Fruit fly (Drosophila melanogaster) whole organism, embryonic: ENCODE measurements around the gene CG13012.

Experiments used
- Atf-2 ChIP-seq: fragments of 200-800 bp; sonication (Bioruptor generic); optimal IDR thresholded peaks from 2 replicates; lab custom pipeline; 2016; ENCODE audit warnings: missing biosample characterization, missing genetic modification characterization
- Awh ChIP-seq: fragments of 200-800 bp; sonication (Bioruptor generic); IDR thresholded peaks from 2 replicates; pipeline ENCODE4, ENCODE4 v1.3.6; 2022; ENCODE audit warnings: missing biosample characterization, missing genetic modification characterization
- CG11247 ChIP-seq: fragments of 200-800 bp; sonication (Bioruptor generic); IDR thresholded peaks from 2 replicates; pipeline ENCODE4 v1.3.6; 2022; ENCODE audit warnings: missing biosample characterization, missing genetic modification characterization
- CG12104 ChIP-seq: fragments of 200-800 bp; sonication (Bioruptor generic); optimal IDR thresholded peaks from 3 replicates; lab custom pipeline; 2016; ENCODE audit warnings: missing biosample characterization, missing genetic modification characterization
- CG17186 ChIP-seq: fragments of 200-800 bp; sonication (Bioruptor generic); optimal IDR thresholded peaks from 3 replicates; lab custom pipeline; 2017; ENCODE audit warnings: missing biosample characterization, missing genetic modification reagents, missing genetic modification characterization
- CG2116 ChIP-seq: fragments of 200-800 bp; sonication (Bioruptor generic); optimal IDR thresholded peaks from 3 replicates; lab custom pipeline; 2018; ENCODE audit warnings: missing biosample characterization, mild to moderate bottlenecking, missing genetic modification characterization
- CG2712 ChIP-seq: fragments of 200-800 bp; optimal IDR thresholded peaks from 3 replicates; lab custom pipeline; 2019; ENCODE audit warnings: missing biosample characterization, mild to moderate bottlenecking, missing genetic modification characterization, moderate library complexity
- CG2875 ChIP-seq: fragments of 200-800 bp; sonication (Bioruptor generic); optimal IDR thresholded peaks from 2 replicates; lab custom pipeline; 2017; ENCODE audit warnings: missing biosample characterization, mild to moderate bottlenecking, missing genetic modification characterization, missing genetic modification reagents
- CG5245 ChIP-seq: fragments of 200-800 bp; sonication (Bioruptor generic); optimal IDR thresholded peaks from 3 replicates; lab custom pipeline; 2016; ENCODE audit warnings: missing biosample characterization, missing genetic modification characterization
- CG6272 ChIP-seq: fragments of 200-800 bp; sonication (Bioruptor generic); IDR thresholded peaks from 2 replicates; pipeline ENCODE4 v1.3.6; 2022; ENCODE audit warnings: missing biosample characterization, missing genetic modification characterization
- CG7745 ChIP-seq: fragments of 200-800 bp; sonication (Bioruptor generic); optimal IDR thresholded peaks from 2 replicates; lab custom pipeline; 2018; ENCODE audit warnings: missing biosample characterization, mild to moderate bottlenecking, missing genetic modification characterization, moderate library complexity
- CG7928 ChIP-seq: fragments of 200-800 bp; sonication (Bioruptor generic); optimal IDR thresholded peaks from 2 replicates; lab custom pipeline; 2017; ENCODE audit warnings: missing biosample characterization, mild to moderate bottlenecking, missing genetic modification characterization
- CHES-1-like ChIP-seq: fragments of 200-800 bp; sonication (Bioruptor generic); optimal IDR thresholded peaks from 2 replicates; lab custom pipeline; 2016; ENCODE audit warnings: missing biosample characterization, missing genetic modification characterization
- Dfd ChIP-seq, 2 experiments: fragments of >200 bp; optimal IDR thresholded peaks; 2 replicates each; lab custom pipeline; 2017; ENCODE audit warnings: missing biosample characterization in 2 of 2, missing genetic modification characterization in 2 of 2
- Dip2 ChIP-seq: fragments of 200-800 bp; sonication (Bioruptor generic); IDR thresholded peaks from 2 replicates; pipeline ENCODE4 v1.3.6; 2022; ENCODE audit warnings: missing biosample characterization, missing genetic modification characterization
- Dp ChIP-seq: fragments of 200-800 bp; sonication (Bioruptor generic); optimal IDR thresholded peaks from 2 replicates; lab custom pipeline; 2018; ENCODE audit warnings: missing biosample characterization, mild to moderate bottlenecking, missing genetic modification characterization, moderate library complexity
- Dref ChIP-seq: fragments of 200-800 bp; sonication (Bioruptor generic); IDR thresholded peaks from 2 replicates; pipeline ENCODE4 v1.3.6; 2022; ENCODE audit warnings: missing biosample characterization, missing genetic modification characterization
- Drgx ChIP-seq: fragments of 200-800 bp; sonication (Bioruptor generic); IDR thresholded peaks from 2 replicates; pipeline ENCODE4 v1.3.6; 2022; ENCODE audit warnings: missing biosample characterization, missing genetic modification characterization
- Ets65A ChIP-seq: fragments of 200-800 bp; sonication (Bioruptor generic); peaks from one replicate; lab custom pipeline; 2016; ENCODE audit warnings: missing biosample characterization, missing genetic modification characterization
- Fer3 ChIP-seq: fragments of 200-800 bp; sonication (Bioruptor generic); optimal IDR thresholded peaks from 2 replicates; lab custom pipeline; 2018; ENCODE audit warnings: missing biosample characterization, mild to moderate bottlenecking, missing genetic modification characterization, moderate library complexity
- HHEX ChIP-seq: fragments of 200-800 bp; sonication (Bioruptor generic); optimal IDR thresholded peaks from 3 replicates; lab custom pipeline; 2017; ENCODE audit warnings: missing biosample characterization, mild to moderate bottlenecking, missing genetic modification characterization, missing genetic modification reagents
- Mad ChIP-seq: fragments of 200-800 bp; sonication (Bioruptor generic); optimal IDR thresholded peaks from 2 replicates; lab custom pipeline; 2016; ENCODE audit warnings: missing biosample characterization, missing genetic modification characterization
- Max ChIP-seq: fragments of 200-800 bp; sonication (Bioruptor generic); optimal IDR thresholded peaks from 2 replicates; lab custom pipeline; 2016; ENCODE audit warnings: missing biosample characterization, mild to moderate bottlenecking, missing genetic modification characterization
- Myb ChIP-seq: fragments of 200-800 bp; sonication (Bioruptor generic); optimal IDR thresholded peaks from 2 replicates; lab custom pipeline; 2016; ENCODE audit warnings: missing biosample characterization, missing genetic modification characterization
- Oaz ChIP-seq: fragments of 200-800 bp; sonication (Bioruptor generic); IDR thresholded peaks from 2 replicates; pipeline ENCODE4 v1.3.6; 2022; ENCODE audit warnings: missing biosample characterization, missing genetic modification characterization
- Optix ChIP-seq: fragments of 200-800 bp; sonication (Bioruptor generic); IDR thresholded peaks from 3 replicates; pipeline ENCODE4 v1.3.6; 2022; ENCODE audit warnings: missing biosample characterization, missing genetic modification characterization
- Ssrp ChIP-seq: fragments of 200-800 bp; sonication (Bioruptor generic); optimal IDR thresholded peaks from 2 replicates; lab custom pipeline; 2018; ENCODE audit warnings: missing biosample characterization, mild to moderate bottlenecking, missing genetic modification characterization, moderate library complexity
- Xrp1 ChIP-seq: fragments of 200-800 bp; sonication (Bioruptor generic); IDR thresholded peaks from 2 replicates; pipeline ENCODE4 v1.3.6; 2022; ENCODE audit warnings: missing biosample characterization, missing genetic modification characterization
- bcd ChIP-seq: fragments of 200-800 bp; sonication (Bioruptor generic); optimal IDR thresholded peaks from 2 replicates; lab custom pipeline; 2017; ENCODE audit warnings: missing biosample characterization, mild to moderate bottlenecking, missing genetic modification characterization
- br ChIP-seq: fragments of >200 bp; optimal IDR thresholded peaks from 2 replicates; lab custom pipeline; 2017
- cg ChIP-seq: fragments of 200-800 bp; sonication (Bioruptor generic); optimal IDR thresholded peaks from 3 replicates; lab custom pipeline; 2019; ENCODE audit warnings: missing biosample characterization, mild to moderate bottlenecking, missing genetic modification characterization, moderate library complexity
- chn ChIP-seq: fragments of 200-800 bp; sonication (Bioruptor generic); optimal IDR thresholded peaks from 2 replicates; lab custom pipeline; 2016; ENCODE audit warnings: missing biosample characterization, missing genetic modification characterization
- danr ChIP-seq: fragments of 200-800 bp; sonication (Bioruptor generic); IDR thresholded peaks from 2 replicates; pipeline ENCODE4 v1.3.6; 2022; ENCODE audit warnings: missing biosample characterization, missing genetic modification characterization
- esg ChIP-seq: fragments of 200-800 bp; sonication (Bioruptor generic); conservative IDR thresholded peaks from 2 replicates; pipeline ENCODE4 v1.3.6; 2022; ENCODE audit warnings: missing biosample characterization, missing genetic modification characterization
- eve ChIP-seq, 2 experiments: fragments of >200 bp; optimal IDR thresholded peaks; 2 replicates each; lab custom pipeline; 2017; ENCODE audit warnings: missing biosample characterization in 2 of 2, missing genetic modification characterization in 2 of 2
- gfzf ChIP-seq: fragments of 200-800 bp; sonication (Bioruptor generic); optimal IDR thresholded peaks from 2 replicates; lab custom pipeline; 2016; ENCODE audit warnings: missing biosample characterization, mild to moderate bottlenecking, missing genetic modification characterization, moderate library complexity
- gt ChIP-seq: fragments of 200-800 bp; sonication (Bioruptor generic); IDR thresholded peaks from 2 replicates; pipeline ENCODE4 v1.3.6; 2022; ENCODE audit warnings: missing biosample characterization, missing genetic modification characterization
- kah ChIP-seq: fragments of 200-800 bp; sonication (Bioruptor generic); optimal IDR thresholded peaks from 2 replicates; lab custom pipeline; 2018; ENCODE audit warnings: missing biosample characterization, mild to moderate bottlenecking, missing genetic modification characterization
- ken ChIP-seq: fragments of 200-800 bp; sonication (Bioruptor generic); IDR thresholded peaks from 3 replicates; pipeline ENCODE4 v1.3.6; 2022; ENCODE audit warnings: missing biosample characterization, missing genetic modification characterization
- luna ChIP-seq: fragments of 200-800 bp; sonication (Bioruptor generic); optimal IDR thresholded peaks from 2 replicates; lab custom pipeline; 2016; ENCODE audit warnings: missing biosample characterization, missing genetic modification characterization
- nom ChIP-seq: fragments of 200-800 bp; sonication (Bioruptor generic); optimal IDR thresholded peaks from 2 replicates; lab custom pipeline; 2017; ENCODE audit warnings: missing biosample characterization, missing genetic modification characterization, mild to moderate bottlenecking, moderate library complexity, missing genetic modification reagents
- pho ChIP-seq: fragments of 200-800 bp; sonication (Bioruptor generic); optimal IDR thresholded peaks from 2 replicates; lab custom pipeline; 2016; ENCODE audit warnings: missing biosample characterization, missing genetic modification characterization
- rib ChIP-seq: fragments of 200-800 bp; sonication (Bioruptor generic); IDR thresholded peaks from 2 replicates; pipeline ENCODE4 v1.3.6; 2022; ENCODE audit warnings: missing biosample characterization, missing genetic modification characterization
- sob ChIP-seq: fragments of 200-800 bp; sonication (Bioruptor generic); IDR thresholded peaks from 2 replicates; pipeline ENCODE4 v1.3.6; 2022; ENCODE audit warnings: missing biosample characterization, missing genetic modification characterization
- ssp ChIP-seq: fragments of 200-800 bp; sonication (Bioruptor generic); IDR thresholded peaks from 2 replicates; pipeline ENCODE4 v1.3.6; 2022; ENCODE audit warnings: missing biosample characterization, missing genetic modification characterization
- ttk ChIP-seq: fragments of 200-800 bp; sonication (Bioruptor generic); IDR thresholded peaks from 2 replicates; pipeline ENCODE4 v2.1.2; 2022; ENCODE audit warnings: missing biosample characterization, missing genetic modification characterization
- vfl ChIP-seq: fragments of 200-800 bp; sonication (Bioruptor generic); optimal IDR thresholded peaks from 2 replicates; lab custom pipeline; 2016; ENCODE audit warnings: missing biosample characterization, missing genetic modification characterization
- wor ChIP-seq: fragments of 200-800 bp; sonication (Bioruptor generic); IDR thresholded peaks from 2 replicates; pipeline ENCODE4 v1.3.6; 2022; ENCODE audit warnings: missing biosample characterization, missing genetic modification characterization

CG13012 gene

DNA sequence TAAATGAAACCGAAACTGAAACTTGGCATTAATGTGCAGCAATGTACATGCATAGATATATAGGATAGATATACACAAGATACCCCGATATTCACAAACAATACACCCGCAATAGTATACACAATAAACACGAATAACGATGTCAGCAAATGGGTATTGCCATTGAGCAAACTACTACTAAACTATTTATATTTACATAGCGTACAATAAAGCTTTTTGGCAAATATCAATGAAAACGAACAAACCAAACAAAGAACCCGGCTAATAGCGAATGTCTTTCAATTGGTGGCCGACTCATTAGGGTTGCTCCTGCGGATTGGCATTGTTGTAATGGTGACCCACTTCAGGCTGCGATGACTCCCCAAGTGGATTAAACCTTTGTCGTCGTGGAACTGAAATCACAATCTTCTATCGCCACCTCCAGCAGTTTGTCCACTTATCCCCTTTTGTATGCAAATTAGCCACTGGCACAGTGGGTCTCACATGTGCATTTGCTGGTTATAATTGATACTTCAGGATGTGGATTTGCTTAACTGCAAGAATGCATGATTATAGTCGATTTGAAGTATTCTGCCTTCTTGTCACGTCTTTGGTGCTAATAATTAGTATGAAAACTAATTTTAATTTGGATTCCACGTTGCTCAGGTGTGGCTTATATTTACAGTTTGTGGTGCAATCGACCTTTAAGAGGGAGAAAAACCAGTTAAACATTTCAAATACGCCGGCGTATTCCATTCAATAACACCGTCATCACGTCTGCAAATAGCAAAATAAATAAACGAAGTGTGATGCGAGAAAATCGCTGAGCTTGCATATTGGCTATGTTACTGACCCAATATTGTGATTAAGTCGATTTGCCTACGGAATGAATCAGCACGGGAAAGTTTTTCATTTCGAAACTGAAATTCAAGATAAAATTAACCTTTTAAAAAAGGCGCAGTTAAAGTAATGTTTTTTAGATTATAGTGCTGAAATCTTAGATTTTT lies 26.2 kb downstream of the CG13012 start (continued):
- TF ChIP-seq CG5245 (GFP tag; lab: Kevin White, UChicago) (no peak), CG17186 (GFP tag; lab: Kevin White, UChicago) (no peak), Dip2 (no peak), Myb (GFP tag; lab: Kevin White, UChicago) (no peak), chn (no peak), Oaz (GFP tag; lab: Robert Waterston, UW) (peak; percentile 73), CG6272 (no peak), nom (GFP tag; lab: Kevin White, UChicago) (no peak), Ssrp (tag; lab: Kevin White, UChicago) (peak; percentile 3), CHES-1-like (GFP tag; lab: Kevin White, UChicago) (no peak), gfzf (GFP tag; lab: Kevin White, UChicago) (no peak), CG11247 (no peak), Dfd (GFP tag; optimal IDR thresholded peaks at IDR 0.05; lab: Kevin White, UChicago) (no peak), CG7745 (tag; lab: Kevin White, UChicago) (no peak), Dref (no peak), Awh (no peak), danr (GFP tag; lab: Robert Waterston, UW) (no peak), Fer3 (no peak), sob (peak; percentile 73), gt (no peak), Drgx (GFP tag; lab: Robert Waterston, UW) (peak; percentile 63), luna (GFP tag; lab: Kevin White, UChicago) (peak; percentile 3), eve (GFP tag; optimal IDR thresholded peaks at IDR 0.05; lab: Kevin White, UChicago) (no peak), Mad (GFP tag; lab: Kevin White, UChicago) (no peak), ken (GFP tag; lab: Robert Waterston, UW) (no peak), pho (GFP tag; lab: Kevin White, UChicago) (no peak), esg (GFP tag; lab: Robert Waterston, UW) (peak; percentile 89), Xrp1 (GFP tag; lab: Robert Waterston, UW) (peak; percentile 66), HHEX (GFP tag; lab: Kevin White, UChicago) (no peak), wor (no peak), Optix (GFP tag; lab: Robert Waterston, UW) (peak; percentile 86), ttk (peak; percentile 67), Max (GFP tag; lab: Kevin White, UChicago) (no peak), vfl (GFP tag; lab: Kevin White, UChicago) (no peak), kah (no peak), Ets65A (GFP tag; lab: Kevin White, UChicago) (peak; percentile 93), rib (GFP tag; lab: Robert Waterston, UW) (0 out of 2 replicates have a peak, but pooled peaks have one; percentile 22), Dp (GFP tag; lab: Kevin White, UChicago) (no peak), br (lab: Kevin White, UChicago) (no peak), CG2712 (tag; lab: Kevin White, UChicago) (peak; percentile 15), CG12104 (GFP tag; lab: Kevin White, UChicago) (peak; percentile 6), ssp (no peak), CG2875 (no peak), cg (GFP tag; lab: Kevin White, UChicago) (no peak), CG2116 (GFP tag; lab: Kevin White, UChicago) (no peak), bcd (GFP tag; lab: Kevin White, UChicago) (peak; percentile 0), Atf-2 (GFP tag; lab: Kevin White, UChicago) (no peak), CG7928 (no peak)
